Worm (Caenorhabditis elegans): ENCODE data around the gene hacd-1.

The hacd-1 gene

ce11 chrV:1416154-1416553 is 44.0 kb upstream of the hacd-1 start:
- TF ChIP-seq nhr-28 (tag; optimal IDR thresholded peaks at IDR 0.05) (no peak), ham-2 (GFP tag; optimal IDR thresholded peaks at IDR 0.05) (no peak), hlh-1 (tag; optimal IDR thresholded peaks at IDR 0.05) (no peak), drap-1 (GFP tag; optimal IDR thresholded peaks at IDR 0.05) (no peak), nhr-12 (tag; optimal IDR thresholded peaks at IDR 0.05) (no peak), ztf-11 (tag; optimal IDR thresholded peaks at IDR 0.05) (no peak), nhr-237 (tag; optimal IDR thresholded peaks at IDR 0.05) (no peak), blmp-1 (tag; optimal IDR thresholded peaks at IDR 0.05) (no peak), mab-5 (tag; optimal IDR thresholded peaks at IDR 0.05) (no peak), lsy-2 (tag; optimal IDR thresholded peaks at IDR 0.05) (no peak), sem-2 (GFP tag; optimal IDR thresholded peaks at IDR 0.05) (no peak), ceh-83 (GFP tag; optimal IDR thresholded peaks at IDR 0.05) (no peak), unc-62 (GFP tag; optimal IDR thresholded peaks at IDR 0.05) (no peak), elt-3 (tag; optimal IDR thresholded peaks at IDR 0.05) (no peak), sptf-1 (tag; optimal IDR thresholded peaks at IDR 0.05) (no peak), M03D4.4 (tag; optimal IDR thresholded peaks at IDR 0.05) (no peak)

ce11 chrV:1422269-1422668 is 37.9 kb upstream of the hacd-1 start:
- TF ChIP-seq ces-1 (GFP tag; optimal IDR thresholded peaks at IDR 0.05), result peak; percentile 55
- no peak for TF ChIP-seq bed-3 (GFP tag; optimal IDR thresholded peaks at IDR 0.05)
- no peak for TF ChIP-seq ceh-43 (GFP tag; optimal IDR thresholded peaks at IDR 0.05)

ce11 chrV:1423338-1423737 is 36.8 kb upstream of the hacd-1 start:
- TF ChIP-seq tbx-8 (GFP tag; optimal IDR thresholded peaks at IDR 0.05), result no peak
- TF ChIP-seq ham-2 (GFP tag; optimal IDR thresholded peaks at IDR 0.05), result peak; percentile 9
- TF ChIP-seq hlh-1 (tag; optimal IDR thresholded peaks at IDR 0.05), result no peak
- TF ChIP-seq sptf-1 (tag; optimal IDR thresholded peaks at IDR 0.05), result peak; percentile 44

- TF ChIP-seq pha-4 (tag; optimal IDR thresholded peaks at IDR 0.05) (peak; percentile 9), unc-120 (tag; optimal IDR thresholded peaks at IDR 0.05; ENCODE audit: poor library complexity, severe bottlenecking) (no peak), sptf-1 (tag; optimal IDR thresholded peaks at IDR 0.05) (no peak)
Measured at ce11 chrV:1425595-1425994, 34.6 kb upstream of the hacd-1 start, which contains the start of gene R12A1.3. Gene R12A1.3, minus strand, starts transcription at chrV:1425794.

- TF ChIP-seq flh-1 (GFP tag; optimal IDR thresholded peaks at IDR 0.05) (no peak), cnd-1 (tag; optimal IDR thresholded peaks at IDR 0.05) (no peak), elt-3 (tag; optimal IDR thresholded peaks at IDR 0.05) (no peak), bed-3 (GFP tag; optimal IDR thresholded peaks at IDR 0.05) (no peak), nhr-2 (tag; optimal IDR thresholded peaks at IDR 0.05) (no peak), unc-39 (tag; optimal IDR thresholded peaks at IDR 0.05) (no peak), blmp-1 (tag; optimal IDR thresholded peaks at IDR 0.05) (no peak), nhr-12 (tag; optimal IDR thresholded peaks at IDR 0.05) (no peak), snpc-4 (tag; optimal IDR thresholded peaks at IDR 0.05) (no peak), mls-2 (tag; optimal IDR thresholded peaks at IDR 0.05) (no peak), hlh-1 (tag; optimal IDR thresholded peaks at IDR 0.05) (no peak), lin-13 (tag; optimal IDR thresholded peaks at IDR 0.05) (no peak), lin-32 (GFP tag; optimal IDR thresholded peaks at IDR 0.05) (no peak), elt-1 (tag; optimal IDR thresholded peaks at IDR 0.05; ENCODE audit: borderline replicate concordance, insufficient read depth) (no peak), mep-1 (tag; optimal IDR thresholded peaks at IDR 0.05) (no peak), mab-5 (tag; optimal IDR thresholded peaks at IDR 0.05) (no peak), pha-4 (tag; optimal IDR thresholded peaks at IDR 0.05) (no peak), drap-1 (GFP tag; optimal IDR thresholded peaks at IDR 0.05) (no peak), unc-62 (GFP tag; optimal IDR thresholded peaks at IDR 0.05) (no peak)
Measured at ce11 chrV:1431702-1432187, 28.4 kb upstream of the hacd-1 start, which contains the start of gene ges-1. Gene ges-1, minus strand, starts transcription at chrV:1432137.
